Worm (Caenorhabditis elegans): ENCODE measurements around the gene F53F8.3.
A peak's percentile ranks its signal among the peaks of the same experiment; 100 is the strongest.

The F53F8.3 gene

DNA sequence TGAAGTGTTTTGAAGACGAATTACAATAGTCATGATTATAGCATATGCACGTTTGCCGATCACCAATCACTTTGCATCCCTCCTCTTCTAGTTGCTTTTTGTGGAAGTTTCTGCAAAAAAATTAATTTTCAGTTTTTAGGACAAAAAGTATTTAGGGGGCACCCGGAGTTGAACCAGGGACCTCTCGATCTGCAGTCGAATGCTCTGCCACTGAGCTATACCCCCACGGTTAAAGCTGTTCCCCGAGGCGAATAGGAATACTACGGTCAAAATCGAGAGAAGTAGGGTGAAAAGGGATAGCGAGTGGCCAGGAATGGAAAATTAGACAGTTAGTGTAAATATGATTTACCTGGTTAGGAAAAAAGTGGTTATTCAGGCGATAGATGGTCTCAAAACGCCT lies 4.6 kb upstream of the F53F8.3 start (continued):
- TF ChIP-seq nhr-76 (tag; optimal IDR thresholded peaks at IDR 0.05) = no peak
- TF ChIP-seq mdt-29 (GFP tag; IDR thresholded peaks at IDR 0.05) = peak; percentile 66
- TF ChIP-seq tra-1 (GFP tag; IDR thresholded peaks at IDR 0.05) = peak; percentile 83
- peak; percentile 61; the same call in 1 of the 2 replicates for TF ChIP-seq madf-9 (GFP tag; conservative IDR thresholded peaks at IDR 0.05)
- no peak for TF ChIP-seq pqm-1 (tag; optimal IDR thresholded peaks at IDR 0.05)
- peak; percentile 29 for TF ChIP-seq nhr-28 (tag; optimal IDR thresholded peaks at IDR 0.05)
- peak; percentile 33 for TF ChIP-seq dve-1 (tag; optimal IDR thresholded peaks at IDR 0.05; ENCODE audit: insufficient read depth)
- peak; percentile 19 for TF ChIP-seq jun-1 (tag; optimal IDR thresholded peaks at IDR 0.05)
- peak; percentile 80 for TF ChIP-seq Y48G9A.11 (GFP tag; IDR thresholded peaks at IDR 0.05)
- TF ChIP-seq dmd-6 (GFP tag; IDR thresholded peaks at IDR 0.05) = peak; percentile 65
- TF ChIP-seq rbr-2 (tag; optimal IDR thresholded peaks at IDR 0.05) = peak; percentile 56
- TF ChIP-seq lin-38 (GFP tag; IDR thresholded peaks at IDR 0.05) = peak; percentile 71

DNA sequence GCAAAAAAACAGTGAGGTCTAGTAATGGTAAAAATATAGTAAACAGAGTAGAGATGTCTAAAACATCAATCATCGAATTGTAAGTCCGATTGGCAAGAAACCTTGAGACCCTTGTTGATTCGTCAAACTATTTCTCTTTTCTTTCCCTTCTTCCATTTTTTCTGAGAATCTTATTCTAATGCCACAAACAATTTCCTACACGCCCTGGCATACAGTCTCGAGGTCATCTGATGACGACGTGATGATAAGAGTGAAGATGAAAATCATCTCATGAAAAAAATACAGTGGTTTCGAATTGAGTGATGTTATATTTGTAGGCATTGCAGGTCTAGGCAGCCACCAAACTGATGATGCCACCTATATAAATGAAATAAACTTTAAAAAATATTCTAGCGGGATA lies 3.6 kb upstream of the F53F8.3 start:
- TF ChIP-seq ceh-44 (GFP tag; IDR thresholded peaks at IDR 0.05) = no peak
- TF ChIP-seq pqm-1 (tag; optimal IDR thresholded peaks at IDR 0.05) = no peak
- peak; percentile 45 for TF ChIP-seq hlh-30 (tag; optimal IDR thresholded peaks at IDR 0.05; ENCODE audit: insufficient read depth)
- no peak for TF ChIP-seq php-3 (GFP tag; IDR thresholded peaks at IDR 0.05)
- TF ChIP-seq nhr-28 (tag; optimal IDR thresholded peaks at IDR 0.05) = peak; percentile 28
- no peak for TF ChIP-seq ceh-20 (GFP tag; IDR thresholded peaks at IDR 0.05)
- peak; percentile 42; the same call in 1 of the 2 replicates for TF ChIP-seq tra-1 (GFP tag; IDR thresholded peaks at IDR 0.05)
- peak; percentile 1 for TF ChIP-seq mep-1 (tag; optimal IDR thresholded peaks at IDR 0.05)
- no peak for TF ChIP-seq ceh-32 (tag; optimal IDR thresholded peaks at IDR 0.05; ENCODE audit: poor library complexity)
- TF ChIP-seq unc-62 (GFP tag; optimal IDR thresholded peaks at IDR 0.05 in 1 of 2) = no peak
- no peak for TF ChIP-seq unc-62 (tag; optimal IDR thresholded peaks at IDR 0.05)
- TF ChIP-seq nhr-25 (tag; optimal IDR thresholded peaks at IDR 0.05; ENCODE audit: borderline replicate concordance, insufficient read depth) = peak; percentile 42
- no peak for TF ChIP-seq ama-1 (optimal IDR thresholded peaks at IDR 0.05)
- no peak for TF ChIP-seq duxl-1 (tag; optimal IDR thresholded peaks at IDR 0.05; ENCODE audit: poor library complexity)

DNA sequence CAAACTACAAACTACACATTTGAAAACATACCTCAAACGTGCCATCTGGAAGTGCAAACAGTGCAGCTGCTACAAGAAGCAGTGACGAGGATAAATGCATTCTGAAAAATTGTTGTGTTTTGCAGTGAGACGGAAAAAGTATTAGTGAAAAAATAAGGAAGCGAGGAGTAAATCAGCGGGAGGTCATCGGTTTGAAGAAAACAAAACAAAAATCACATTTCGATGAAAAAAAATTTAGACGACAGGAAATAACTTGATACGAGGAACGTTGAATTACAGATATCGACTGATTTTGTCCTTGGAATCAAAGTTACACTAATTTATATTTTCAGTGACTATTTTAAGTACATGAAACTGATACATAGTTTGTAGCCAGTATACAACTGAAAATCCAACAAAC lies 2.3 kb upstream of the F53F8.3 start, which contains the start of gene F53F8.4:
Gene F53F8.4, minus strand, starts transcription at position 101 of the 400 bp plus-strand sequence.
- TF ChIP-seq dmd-8 (GFP tag; IDR thresholded peaks at IDR 0.05) (no peak), spr-1 (tag; optimal IDR thresholded peaks at IDR 0.05) (no peak), nhr-48 (tag; optimal IDR thresholded peaks at IDR 0.05) (no peak), vab-7 (GFP tag; IDR thresholded peaks at IDR 0.05) (no peak), F26F4.8 (GFP tag; conservative IDR thresholded peaks at IDR 0.05) (no peak)

DNA sequence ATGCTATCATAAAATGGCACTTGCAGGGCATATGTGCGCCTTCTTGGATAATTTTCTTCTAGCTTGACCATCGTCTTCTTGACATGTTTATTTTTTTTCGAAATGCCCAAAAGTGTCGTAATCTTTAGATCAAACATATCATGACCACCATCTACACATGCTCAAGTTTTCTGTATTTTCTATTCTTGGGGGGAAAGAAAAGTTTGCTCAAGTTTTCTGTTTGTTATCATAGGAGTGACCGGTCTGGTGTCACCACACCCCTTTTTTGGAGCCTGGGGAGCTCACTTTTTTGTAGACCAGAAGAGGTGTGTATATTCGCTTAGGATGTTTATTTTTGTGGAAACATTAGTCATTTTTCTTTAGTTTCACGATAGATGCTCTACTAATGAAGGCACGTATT lies 3.9 kb downstream of the F53F8.3 start, which contains the start of gene klf-2:
Gene klf-2, plus strand, starts transcription at position 301 of the 400 bp plus-strand sequence.
- no peak for TF ChIP-seq aha-1 (tag)
- no peak for TF ChIP-seq tra-1 (GFP tag; IDR thresholded peaks at IDR 0.05)
- TF ChIP-seq pha-4 (GFP tag; IDR thresholded peaks at IDR 0.05) = no peak
- no peak for TF ChIP-seq pha-4 (tag; optimal IDR thresholded peaks at IDR 0.05)
- TF ChIP-seq snpc-4 (tag; optimal IDR thresholded peaks at IDR 0.05) = no peak
- TF ChIP-seq dmd-8 (GFP tag; IDR thresholded peaks at IDR 0.05) = no peak
- no peak for TF ChIP-seq lin-13 (GFP tag; optimal IDR thresholded peaks at IDR 0.05)
- TF ChIP-seq Y48G9A.11 (GFP tag; IDR thresholded peaks at IDR 0.05) = no peak
- no peak for TF ChIP-seq lim-7 (GFP tag; IDR thresholded peaks at IDR 0.05)
- no peak for TF ChIP-seq ctbp-1 (GFP tag; IDR thresholded peaks at IDR 0.05)
- no peak for TF ChIP-seq duxl-1 (tag; optimal IDR thresholded peaks at IDR 0.05; ENCODE audit: poor library complexity)
- TF ChIP-seq snpc-1.2 (GFP tag; IDR thresholded peaks at IDR 0.05) = no peak
- no peak for TF ChIP-seq lir-3 (tag; optimal IDR thresholded peaks at IDR 0.05)
- TF ChIP-seq ceh-44 (GFP tag; IDR thresholded peaks at IDR 0.05) = no peak
- TF ChIP-seq lin-29 (GFP tag; IDR thresholded peaks at IDR 0.05) = no peak
- TF ChIP-seq pqm-1 (tag; optimal IDR thresholded peaks at IDR 0.05) = no peak
- TF ChIP-seq F49E8.2 (tag; optimal IDR thresholded peaks at IDR 0.05; ENCODE audit: borderline replicate concordance) = no peak
- no peak for TF ChIP-seq nhr-11 (tag; optimal IDR thresholded peaks at IDR 0.05)
- no peak for TF ChIP-seq zip-2 (tag; optimal IDR thresholded peaks at IDR 0.05)
- TF ChIP-seq nhr-76 (tag; optimal IDR thresholded peaks at IDR 0.05) = no peak

Measured in whole organism, L4 larva.